Fruit fly (Drosophila melanogaster): Measurements from ENCODE around the gene Ets65A.

The Ets65A gene

DNA sequence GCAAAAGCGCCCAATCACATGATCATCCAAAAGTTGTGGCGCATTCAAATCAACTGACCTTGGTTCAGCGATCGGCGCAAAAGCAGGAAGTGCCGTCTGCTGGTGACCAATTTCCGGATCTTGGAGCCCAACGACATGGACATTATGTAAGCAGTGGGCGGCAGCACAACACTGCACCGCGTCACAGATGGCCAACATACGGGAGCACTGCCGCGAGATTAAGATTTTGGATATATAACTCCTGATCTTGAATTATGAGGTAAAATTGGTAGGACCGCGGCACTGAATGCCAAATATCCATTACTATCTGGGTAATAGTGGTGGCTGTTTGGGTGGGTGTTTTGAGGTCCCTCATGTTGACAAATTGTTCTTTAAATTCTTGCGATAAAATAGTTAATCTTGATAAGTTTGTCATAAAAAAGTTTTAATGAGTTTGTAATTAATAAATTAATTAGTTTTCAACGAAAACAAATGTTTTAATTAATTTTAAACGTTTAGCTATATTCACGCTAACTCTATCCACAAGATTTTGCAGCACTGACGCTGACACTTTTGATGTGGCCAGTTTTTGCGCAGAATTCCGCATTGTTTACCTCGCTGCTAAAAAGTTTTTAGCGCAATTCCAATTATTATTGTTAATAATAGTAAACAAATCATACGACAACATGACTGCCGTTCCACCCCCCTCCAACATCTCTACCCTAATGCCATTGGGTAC lies 22.3 kb upstream of the Ets65A start, which contains the start of the genes CG13295 and CG6610:
CG13295 (minus strand) TSS at position 271 of the 718 bp plus-strand sequence.
CG6610 (plus strand) TSS at position 562 of the 718 bp plus-strand sequence.
- TF ChIP-seq jim (GFP tag; optimal IDR thresholded peaks at IDR 0.05) (no peak), Myc (optimal IDR thresholded peaks at IDR 0.05) (peak; percentile 88), Abd-B (GFP tag; optimal IDR thresholded peaks at IDR 0.05) (no peak), Hnf4 (GFP tag; optimal IDR thresholded peaks at IDR 0.05) (no peak), psq (GFP tag; optimal IDR thresholded peaks at IDR 0.05) (peak; percentile 19), lola (GFP tag; optimal IDR thresholded peaks at IDR 0.05) (no peak), sage (GFP tag; optimal IDR thresholded peaks at IDR 0.05) (no peak), Vsx2 (GFP tag; optimal IDR thresholded peaks at IDR 0.05; ENCODE audit: partially characterized antibody) (no peak), Jra (GFP tag; optimal IDR thresholded peaks at IDR 0.05) (no peak), CG32264 (GFP tag; optimal IDR thresholded peaks at IDR 0.05) (no peak), OdsH (GFP tag; optimal IDR thresholded peaks at IDR 0.05) (peak; percentile 39), Mio (GFP tag; optimal IDR thresholded peaks at IDR 0.05) (no peak), br (GFP tag; optimal IDR thresholded peaks at IDR 0.05) (peak; percentile 23), HLH106 (tag; optimal IDR thresholded peaks at IDR 0.05) (peak; percentile 83), h (GFP tag; optimal IDR thresholded peaks at IDR 0.05) (peak; percentile 54), usp (GFP tag; optimal IDR thresholded peaks at IDR 0.05) (no peak), brk (GFP tag; optimal IDR thresholded peaks at IDR 0.05) (no peak), dl (GFP tag; optimal IDR thresholded peaks at IDR 0.05; ENCODE audit: insufficient read depth in 1 of 2, partially characterized antibody in 2 of 2) (no peak), CG9705 (GFP tag; optimal IDR thresholded peaks at IDR 0.05) (peak; percentile 58), CrebA (GFP tag; optimal IDR thresholded peaks at IDR 0.05; ENCODE audit: borderline replicate concordance) (no peak), ey (GFP tag; optimal IDR thresholded peaks at IDR 0.05) (peak; percentile 37), tai (GFP tag; optimal IDR thresholded peaks at IDR 0.05) (no peak), Rel (GFP tag; optimal IDR thresholded peaks at IDR 0.05) (no peak), Rel (tag; optimal IDR thresholded peaks at IDR 0.05) (peak; percentile 35), GATAd (GFP tag; optimal IDR thresholded peaks at IDR 0.05) (no peak), dmrt93B (GFP tag; optimal IDR thresholded peaks at IDR 0.05) (peak; percentile 57), N (GFP tag; optimal IDR thresholded peaks at IDR 0.05) (no peak), Hr78 (GFP tag; optimal IDR thresholded peaks at IDR 0.05) (no peak), Hr83 (GFP tag; optimal IDR thresholded peaks at IDR 0.05; ENCODE audit: poor library complexity, severe bottlenecking) (no peak), Sp1 (GFP tag; optimal IDR thresholded peaks at IDR 0.05) (peak; percentile 59), sv (GFP tag; optimal IDR thresholded peaks at IDR 0.05) (peak; percentile 33), foxo (GFP tag; optimal IDR thresholded peaks at IDR 0.05) (peak in 1 of 2 experiments; percentile 49), pan (optimal IDR thresholded peaks at IDR 0.05) (no peak), rgr (GFP tag; optimal IDR thresholded peaks at IDR 0.05) (peak; percentile 51), dsf (GFP tag; optimal IDR thresholded peaks at IDR 0.05; ENCODE audit: borderline replicate concordance) (no peak), Dif (GFP tag; optimal IDR thresholded peaks at IDR 0.05; ENCODE audit: partially characterized antibody) (no peak), fru (GFP tag; optimal IDR thresholded peaks at IDR 0.05) (peak; percentile 48), woc (GFP tag; optimal IDR thresholded peaks at IDR 0.05) (peak; percentile 84), Dfd (GFP tag; optimal IDR thresholded peaks at IDR 0.05) (no peak)

DNA sequence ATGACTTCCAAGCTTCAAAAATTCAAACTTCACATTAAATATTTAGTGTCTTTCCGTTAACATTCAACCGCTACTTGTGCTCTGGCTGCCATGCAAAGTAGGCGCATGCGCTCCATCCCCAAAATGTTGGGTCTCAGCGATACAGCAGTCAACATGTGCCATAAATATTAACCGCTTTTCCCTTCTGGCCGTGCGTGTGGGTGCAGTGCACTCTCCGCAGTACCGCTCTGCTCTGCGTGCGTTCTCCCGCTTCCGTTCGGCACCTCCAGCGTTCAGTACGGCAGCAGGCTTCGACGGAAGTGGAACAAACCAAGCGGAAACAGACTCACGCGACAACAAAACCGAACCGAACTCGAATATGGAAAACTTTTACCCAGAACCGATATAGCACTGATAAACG lies 21.0 kb upstream of the Ets65A start, which contains the start of gene ssp6:
ssp6 (plus strand) TSS at position 294 of the 400 bp plus-strand sequence.
- peak; percentile 2 for TF ChIP-seq Dif (GFP tag; optimal IDR thresholded peaks at IDR 0.05; ENCODE audit: partially characterized antibody)
- TF ChIP-seq ey (GFP tag; optimal IDR thresholded peaks at IDR 0.05) = no peak
- no peak for TF ChIP-seq Jra (GFP tag; optimal IDR thresholded peaks at IDR 0.05)
